Fruit fly (Drosophila melanogaster) whole organism, wandering third instar larva: ENCODE results near the gene eater.

Experiments
- Abd-B ChIP-seq: fragments of >200 bp; optimal IDR thresholded peaks from 2 replicates; lab custom pipeline; 2017; ENCODE audit warnings: missing biosample characterization, missing genetic modification characterization
- CG32264 ChIP-seq: fragments of 200-800 bp; sonication (Bioruptor generic); optimal IDR thresholded peaks from 2 replicates; lab custom pipeline; 2016; ENCODE audit warnings: missing biosample characterization, missing genetic modification characterization
- CG9705 ChIP-seq: fragments of 200-800 bp; sonication (Bioruptor generic); optimal IDR thresholded peaks from 2 replicates; lab custom pipeline; 2018; ENCODE audit warnings: missing biosample characterization, mild to moderate bottlenecking, missing genetic modification characterization
- CrebA ChIP-seq: fragments of 200-800 bp; sonication (Bioruptor generic); optimal IDR thresholded peaks from 2 replicates; lab custom pipeline; 2016; ENCODE audit warnings: missing biosample characterization, mild to moderate bottlenecking, missing genetic modification characterization, borderline replicate concordance
- Dfd ChIP-seq: fragments of >200 bp; optimal IDR thresholded peaks from 2 replicates; lab custom pipeline; 2017; ENCODE audit warnings: missing biosample characterization, missing genetic modification characterization
- Dif ChIP-seq: fragments of 200-275, 200-300 bp; sonication (Bioruptor generic); optimal IDR thresholded peaks from 2 replicates; lab custom pipeline; 2018; ENCODE audit warnings: missing biosample characterization, missing genetic modification characterization; ENCODE audit not compliant: partially characterized antibody
- GATAd ChIP-seq: sonication (Bioruptor generic); optimal IDR thresholded peaks from 2 replicates; lab custom pipeline; 2016; ENCODE audit warnings: missing biosample characterization, missing genetic modification characterization
- HLH106 ChIP-seq: fragments of 200-800 bp; optimal IDR thresholded peaks from 3 replicates; lab custom pipeline; 2019; ENCODE audit warnings: missing biosample characterization, mild to moderate bottlenecking, missing genetic modification characterization, moderate library complexity
- Hnf4 ChIP-seq: fragments of 200-800 bp; sonication (Bioruptor generic); optimal IDR thresholded peaks from 2 replicates; lab custom pipeline; 2016; ENCODE audit warnings: missing biosample characterization, mild to moderate bottlenecking, missing genetic modification characterization
- Hr78 ChIP-seq: fragments of >200 bp; optimal IDR thresholded peaks from 2 replicates; lab custom pipeline; 2017; ENCODE audit warnings: missing biosample characterization, missing genetic modification characterization
- Hr83 ChIP-seq: fragments of 200-300 bp; sonication (Bioruptor generic); optimal IDR thresholded peaks from 2 replicates; lab custom pipeline; 2016; ENCODE audit warnings: missing biosample characterization, mild to moderate bottlenecking, missing genetic modification characterization, moderate library complexity; ENCODE audit not compliant: poor library complexity, severe bottlenecking
- Jra ChIP-seq: sonication (Bioruptor generic); optimal IDR thresholded peaks from 2 replicates; lab custom pipeline; 2016; ENCODE audit warnings: missing biosample characterization, missing genetic modification characterization
- Mio ChIP-seq: sonication (Bioruptor generic); optimal IDR thresholded peaks from 2 replicates; lab custom pipeline; 2016; ENCODE audit warnings: missing biosample characterization, missing genetic modification characterization
- Myc ChIP-seq: fragments of >200 bp; optimal IDR thresholded peaks from 2 replicates; lab custom pipeline; 2017
- N ChIP-seq: fragments of >200 bp; optimal IDR thresholded peaks from 2 replicates; lab custom pipeline; 2018; ENCODE audit warnings: missing biosample characterization, missing external identifiers, missing genetic modification characterization
- OdsH ChIP-seq: fragments of 200-800 bp; sonication (Bioruptor generic); optimal IDR thresholded peaks from 2 replicates; lab custom pipeline; 2016; ENCODE audit warnings: missing biosample characterization, mild to moderate bottlenecking, missing genetic modification characterization
- Rel ChIP-seq, 2 experiments: fragments of 200-800 bp; sonication (Bioruptor generic) in 1 of 2; optimal IDR thresholded peaks; 2 replicates in 1 of 2; 3 replicates in 1 of 2; lab custom pipeline; 2016 to 2019; ENCODE audit warnings: mild to moderate bottlenecking in 2 of 2, missing biosample characterization in 2 of 2, missing genetic modification characterization in 2 of 2, moderate library complexity in 1 of 2
- Sp1 ChIP-seq: fragments of 200-800 bp; sonication (Bioruptor generic); optimal IDR thresholded peaks from 3 replicates; lab custom pipeline; 2019; ENCODE audit warnings: missing biosample characterization, mild to moderate bottlenecking, missing genetic modification characterization, moderate library complexity
- Vsx2 ChIP-seq: fragments of 200-300, 225-300 bp; sonication (Bioruptor generic); optimal IDR thresholded peaks from 2 replicates; lab custom pipeline; 2018; ENCODE audit warnings: missing biosample characterization, missing genetic modification characterization; ENCODE audit not compliant: partially characterized antibody
- br ChIP-seq: fragments of 200-800 bp; sonication (Bioruptor generic); optimal IDR thresholded peaks from 2 replicates; lab custom pipeline; 2016; ENCODE audit warnings: missing biosample characterization, missing genetic modification characterization
- brk ChIP-seq: fragments of 200-800 bp; sonication (Bioruptor generic); optimal IDR thresholded peaks from 2 replicates; lab custom pipeline; 2016; ENCODE audit warnings: missing biosample characterization, mild to moderate bottlenecking, missing genetic modification characterization
- dl ChIP-seq, 2 experiments: fragments of 175-275, 200-275 bp in 1 of 2; fragments of 200-275 bp in 1 of 2; sonication (Bioruptor generic); optimal IDR thresholded peaks; lab custom pipeline; 2018; ENCODE audit warnings: mild to moderate bottlenecking in 2 of 2, missing biosample characterization in 2 of 2, missing genetic modification characterization in 2 of 2, moderate library complexity in 2 of 2; ENCODE audit not compliant: partially characterized antibody in 2 of 2, insufficient read depth in 1 of 2
- dmrt93B ChIP-seq: fragments of 200-800 bp; sonication (Bioruptor generic); optimal IDR thresholded peaks from 2 replicates; lab custom pipeline; 2018; ENCODE audit warnings: missing biosample characterization, mild to moderate bottlenecking, missing genetic modification characterization
- ey ChIP-seq: fragments of 200-800 bp; sonication (Bioruptor generic); optimal IDR thresholded peaks from 2 replicates; lab custom pipeline; 2016; ENCODE audit warnings: missing biosample characterization, missing genetic modification characterization
- foxo ChIP-seq, 2 experiments: fragments of 200-800 bp; sonication (Bioruptor generic); optimal IDR thresholded peaks; 2 replicates in 1 of 2; 3 replicates in 1 of 2; lab custom pipeline; 2016 to 2017; ENCODE audit warnings: missing biosample characterization in 2 of 2, missing genetic modification characterization in 2 of 2
- fru ChIP-seq: fragments of 200-800 bp; sonication (Bioruptor generic); optimal IDR thresholded peaks from 3 replicates; lab custom pipeline; 2016; ENCODE audit warnings: missing biosample characterization, mild to moderate bottlenecking, missing genetic modification characterization
- h ChIP-seq: fragments of 200-800 bp; sonication (Bioruptor generic); optimal IDR thresholded peaks from 3 replicates; lab custom pipeline; 2016; ENCODE audit warnings: missing biosample characterization, mild to moderate bottlenecking, missing genetic modification characterization
- jim ChIP-seq: fragments of 175-275, 200-325 bp; sonication (Bioruptor generic); optimal IDR thresholded peaks from 2 replicates; lab custom pipeline; 2016; ENCODE audit warnings: missing biosample characterization, mild to moderate bottlenecking, missing genetic modification characterization
- lola ChIP-seq: fragments of >200 bp; optimal IDR thresholded peaks from 2 replicates; lab custom pipeline; 2017; ENCODE audit warnings: missing biosample characterization, missing genetic modification characterization
- pan ChIP-seq: fragments of >200 bp; optimal IDR thresholded peaks from 2 replicates; lab custom pipeline; 2017
- psq ChIP-seq: fragments of 200-800 bp; sonication (Bioruptor generic); optimal IDR thresholded peaks from 3 replicates; lab custom pipeline; 2017; ENCODE audit warnings: missing biosample characterization, mild to moderate bottlenecking, missing genetic modification characterization, moderate library complexity
- sage ChIP-seq: fragments of 200-800 bp; sonication (Bioruptor generic); optimal IDR thresholded peaks from 2 replicates; lab custom pipeline; 2016; ENCODE audit warnings: missing biosample characterization, mild to moderate bottlenecking, missing genetic modification characterization
- sv ChIP-seq: fragments of 200-800 bp; sonication (Bioruptor generic); optimal IDR thresholded peaks from 3 replicates; lab custom pipeline; 2016; ENCODE audit warnings: missing biosample characterization, missing genetic modification characterization
- tai ChIP-seq: sonication (Bioruptor generic); optimal IDR thresholded peaks from 2 replicates; lab custom pipeline; 2016; ENCODE audit warnings: missing biosample characterization, missing genetic modification characterization
- usp ChIP-seq: fragments of >200 bp; optimal IDR thresholded peaks from 2 replicates; lab custom pipeline; 2017; ENCODE audit warnings: missing biosample characterization, missing genetic modification characterization
- woc ChIP-seq: sonication (Bioruptor generic); optimal IDR thresholded peaks from 2 replicates; lab custom pipeline; 2016; ENCODE audit warnings: missing biosample characterization, mild to moderate bottlenecking, missing genetic modification characterization

eater gene

dm6 chr3R:27128723-27129122 is 29.2 kb upstream of the eater start:
- TF ChIP-seq Dif (GFP tag; lab: Kevin White, UChicago) (no peak), Rel (GFP tag; optimal IDR thresholded peaks at IDR 0.05; lab: Kevin White, UChicago) (no peak), Rel (tag; optimal IDR thresholded peaks at IDR 0.05; lab: Kevin White, UChicago) (peak; percentile 25), h (GFP tag; lab: Kevin White, UChicago) (peak; percentile 17)

dm6 chr3R:27124588-27124987 is 25.1 kb upstream of the eater start, which contains the start of gene CG6059:
CG6059 (minus strand) TSS chr3R:27124688.
- no peak for TF ChIP-seq h (GFP tag; lab: Kevin White, UChicago)
- TF ChIP-seq dl (GFP tag; optimal IDR thresholded peaks at IDR 0.05; lab: Kevin White, UChicago; ENCODE audit: insufficient read depth in 1 of 2, partially characterized antibody in 2 of 2), result no peak
- no peak for TF ChIP-seq CG32264
- no peak for TF ChIP-seq Rel (GFP tag; optimal IDR thresholded peaks at IDR 0.05; lab: Kevin White, UChicago)
- no peak for TF ChIP-seq Rel (tag; optimal IDR thresholded peaks at IDR 0.05; lab: Kevin White, UChicago)

dm6 chr3R:27118346-27118745 is 18.9 kb upstream of the eater start, which contains the start of gene CG5882:
CG5882 (plus strand) TSS chr3R:27118646.
- TF ChIP-seq h (GFP tag; lab: Kevin White, UChicago) (no peak), Myc (lab: Kevin White, UChicago) (no peak), tai (GFP tag; lab: Kevin White, UChicago) (no peak), Dfd (no peak), pan (no peak), Hr83 (GFP tag; lab: Kevin White, UChicago) (no peak), woc (no peak), Abd-B (GFP tag; lab: Kevin White, UChicago) (no peak), Hr78 (no peak), Mio (GFP tag; lab: Kevin White, UChicago) (no peak), Sp1 (GFP tag; lab: Kevin White, UChicago) (no peak), br (no peak), jim (GFP tag; lab: Kevin White, UChicago) (no peak), HLH106 (no peak)

DNA sequence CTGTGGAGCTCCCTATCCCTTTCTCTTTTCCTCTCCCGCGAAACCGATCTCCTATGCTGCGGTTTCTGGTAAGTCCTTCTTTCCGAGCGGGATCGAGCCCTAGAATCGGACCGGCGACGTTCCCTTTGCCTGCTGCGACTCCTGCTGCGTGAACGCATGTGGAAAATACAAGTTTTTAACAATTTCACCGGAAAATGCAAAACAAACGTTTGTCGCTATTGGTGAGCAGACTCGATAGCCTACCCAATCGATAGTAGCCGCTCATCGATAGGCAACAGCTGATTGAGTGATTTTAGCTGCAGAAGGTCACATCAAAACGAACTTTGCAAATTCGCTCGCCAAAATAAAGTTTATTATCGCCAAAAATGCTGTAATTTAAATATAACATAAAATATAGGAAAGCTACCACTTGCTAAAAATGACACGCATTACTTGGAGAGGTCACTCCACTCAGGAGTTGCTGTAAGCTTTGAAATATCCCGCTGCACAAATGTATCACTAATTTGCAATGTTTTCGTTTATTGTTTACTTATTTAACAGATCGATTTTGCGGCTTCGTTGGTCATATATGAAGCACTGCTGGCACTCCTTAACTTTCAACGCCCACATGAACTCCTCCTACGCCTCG is 17.1 kb upstream of the eater start, which contains the start of the genes CG6066 and CG5880:
TSS of gene CG6066 (minus strand) at position 243 of the 628 bp plus-strand sequence.
TSS of gene CG5880 (plus strand) at position 281 of the 628 bp plus-strand sequence.
- TF ChIP-seq woc (no peak), Hr78 (no peak), fru (GFP tag; lab: Kevin White, UChicago) (no peak), Myc (lab: Kevin White, UChicago) (no peak)

- peak; percentile 90 for TF ChIP-seq br
- TF ChIP-seq dmrt93B (GFP tag; lab: Kevin White, UChicago), result peak; percentile 81
- TF ChIP-seq Hr78, result no peak
- no peak for TF ChIP-seq jim (GFP tag; lab: Kevin White, UChicago)
- TF ChIP-seq dl (GFP tag; optimal IDR thresholded peaks at IDR 0.05; lab: Kevin White, UChicago; ENCODE audit: insufficient read depth in 1 of 2, partially characterized antibody in 2 of 2), result no peak
- TF ChIP-seq Jra, result no peak
- TF ChIP-seq woc, result no peak
- TF ChIP-seq Hnf4 (GFP tag; lab: Kevin White, UChicago), result no peak
- TF ChIP-seq CG32264, result peak; percentile 66
- no peak for TF ChIP-seq Myc (lab: Kevin White, UChicago)
- peak; percentile 87 for TF ChIP-seq fru (GFP tag; lab: Kevin White, UChicago)
- TF ChIP-seq ey (GFP tag; lab: Kevin White, UChicago), result peak; percentile 87
- TF ChIP-seq OdsH (GFP tag; lab: Kevin White, UChicago), result peak; percentile 89
- TF ChIP-seq usp (GFP tag; lab: Kevin White, UChicago), result no peak
- TF ChIP-seq Rel (GFP tag; optimal IDR thresholded peaks at IDR 0.05; lab: Kevin White, UChicago), result peak; percentile 76
- TF ChIP-seq Rel (tag; optimal IDR thresholded peaks at IDR 0.05; lab: Kevin White, UChicago), result peak; percentile 67
- TF ChIP-seq sv (GFP tag; lab: Kevin White, UChicago), result peak; percentile 88
- TF ChIP-seq Vsx2 (GFP tag; lab: Kevin White, UChicago), result no peak
- no peak for TF ChIP-seq sage (GFP tag; lab: Kevin White, UChicago)
- peak; percentile 98 for TF ChIP-seq psq (GFP tag; lab: Kevin White, UChicago)
- TF ChIP-seq CrebA (GFP tag; lab: Kevin White, UChicago), result no peak
- TF ChIP-seq brk (GFP tag; lab: Kevin White, UChicago), result no peak
- peak; percentile 93 for TF ChIP-seq HLH106
- TF ChIP-seq N (GFP tag; lab: Kevin White, UChicago), result no peak
- TF ChIP-seq GATAd (GFP tag; lab: Kevin White, UChicago), result peak; percentile 7
- TF ChIP-seq lola, result no peak
- no peak for TF ChIP-seq Dfd
- no peak for TF ChIP-seq Dif (GFP tag; lab: Kevin White, UChicago)
- peak; percentile 84 for TF ChIP-seq CG9705
- TF ChIP-seq tai (GFP tag; lab: Kevin White, UChicago), result no peak
- peak; percentile 88 for TF ChIP-seq Sp1 (GFP tag; lab: Kevin White, UChicago)
- TF ChIP-seq foxo (GFP tag; optimal IDR thresholded peaks at IDR 0.05; lab: Kevin White, UChicago), result peak; percentile 35 to 92
Observed at dm6 chr3R:27111784-27112602, 12.5 kb upstream of the eater start, which contains the start of the genes gb and CG5815. gb (minus strand) TSS chr3R:27112270. CG5815 (plus strand) TSS chr3R:27112566.
